Worm (Caenorhabditis elegans) whole organism, young adult: ENCODE measurements around the gene Y41G9A.10.

Experiments used
- F37B4.10 ChIP-seq: fragments of 200-800 bp; sonication (Bioruptor generic); IDR thresholded peaks from 2 replicates; pipeline ENCODE4 v1.3.6; 2022; ENCODE audit warnings: missing genetic modification characterization, missing compliant biosample characterization
- Y53F4B.3 ChIP-seq: fragments of 200-800 bp; sonication (Bioruptor generic); IDR thresholded peaks from 2 replicates; pipeline ENCODE4 v1.3.6; 2022; ENCODE audit warnings: missing genetic modification reagents, missing genetic modification characterization, missing compliant biosample characterization
- attf-3 ChIP-seq: fragments of 200-800 bp; sonication (Bioruptor generic); conservative IDR thresholded peaks from 2 replicates; pipeline ENCODE4 v1.3.6; 2022; ENCODE audit warnings: missing genetic modification reagents, missing genetic modification characterization, missing compliant biosample characterization
- attf-5 ChIP-seq: fragments of 200-800 bp; sonication (Bioruptor generic); optimal IDR thresholded peaks from 2 replicates; lab custom pipeline; 2018; ENCODE audit warnings: mild to moderate bottlenecking, missing genetic modification characterization, missing compliant biosample characterization
- dox-1 ChIP-seq: fragments of 200-800 bp; sonication (Bioruptor generic); IDR thresholded peaks from 2 replicates; pipeline ENCODE4 v1.3.6; 2022; ENCODE audit warnings: missing genetic modification reagents, missing genetic modification characterization, missing compliant biosample characterization
- hmg-20 ChIP-seq: fragments of 200-800 bp; sonication (Bioruptor generic); IDR thresholded peaks from 2 replicates; pipeline ENCODE4 v1.3.6; 2022; ENCODE audit warnings: missing genetic modification reagents, missing genetic modification characterization, missing compliant biosample characterization
- lin-26 ChIP-seq: fragments of 200-800 bp; sonication (Bioruptor generic); IDR thresholded peaks from 2 replicates; pipeline ENCODE4 v1.3.6; 2022; ENCODE audit warnings: missing genetic modification reagents, missing genetic modification characterization, missing compliant biosample characterization
- nfya-1 ChIP-seq: sonication (generic microtip); optimal IDR thresholded peaks from 2 replicates; lab custom pipeline; 2017; ENCODE audit warnings: antibody characterized with exemption, missing compliant biosample characterization, missing genetic modification characterization, borderline replicate concordance; ENCODE audit not compliant: insufficient read depth
- nfya-2 ChIP-seq: fragments of 200-800 bp; sonication (Bioruptor generic); IDR thresholded peaks from 2 replicates; pipeline ENCODE4 v1.3.6; 2022; ENCODE audit warnings: missing genetic modification reagents, missing genetic modification characterization, missing compliant biosample characterization
- pha-4 ChIP-seq: fragments of 150-350 bp; sonication (generic microtip); optimal IDR thresholded peaks from 2 replicates; lab custom pipeline; 2014; ENCODE audit warnings: missing biosample characterization, missing genetic modification reagents, missing genetic modification characterization
- snpc-3.4 ChIP-seq: sonication (generic microtip); optimal IDR thresholded peaks from 2 replicates; lab custom pipeline; 2017; ENCODE audit warnings: missing genetic modification characterization, mild to moderate bottlenecking, missing compliant biosample characterization, antibody characterized with exemption, moderate library complexity, missing genotype, missing genetic modification reagents
- ztf-22 ChIP-seq: fragments of 200-800 bp; sonication (Bioruptor generic); optimal IDR thresholded peaks from 2 replicates; lab custom pipeline; 2018; ENCODE audit warnings: mild to moderate bottlenecking, missing genetic modification characterization, moderate library complexity, missing compliant biosample characterization

DNA sequence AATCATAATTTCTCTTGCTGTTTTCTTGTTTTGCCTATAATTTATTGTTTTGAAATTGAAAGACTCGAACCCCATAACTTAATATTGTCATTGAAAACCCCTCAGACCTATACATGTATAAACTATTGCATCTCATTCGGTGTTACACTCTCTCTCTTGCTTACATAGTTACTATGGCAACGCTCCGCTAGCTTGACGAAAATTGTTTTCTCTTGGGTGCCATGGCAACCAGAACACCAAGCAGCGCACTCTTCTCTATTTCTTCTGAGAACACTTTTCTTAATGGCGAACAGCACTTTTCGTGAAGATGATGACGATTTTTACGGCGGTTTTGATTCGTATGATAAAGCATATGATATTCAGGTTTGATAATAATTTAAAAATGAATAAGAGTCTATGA, 37.6 kb upstream of the Y41G9A.10 start, which contains the start of gene osm-5:
- TF ChIP-seq pha-4 (no peak), snpc-3.4 (tag; lab: Kevin White, UChicago) (no peak), attf-5 (GFP tag; lab: Kevin White, UChicago) (no peak), ztf-22 (no peak), nfya-1 (tag; lab: Kevin White, UChicago) (no peak), F37B4.10 (no peak), dox-1 (GFP tag; lab: Robert Waterston, UW) (no peak), attf-3 (GFP tag; lab: Robert Waterston, UW) (no peak), lin-26 (GFP tag; lab: Robert Waterston, UW) (no peak), Y53F4B.3 (GFP tag; lab: Robert Waterston, UW) (no peak), hmg-20 (GFP tag; lab: Robert Waterston, UW) (no peak), nfya-2 (GFP tag; lab: Robert Waterston, UW) (no peak)
